Fruit fly (Drosophila melanogaster) ovary, adult (tissue): ENCODE data around the gene CG18641.

Experiments
- CG17801 ChIP-seq: fragments of 200-800 bp; optimal IDR thresholded peaks from 2 replicates; lab custom pipeline; 2019; ENCODE audit warnings: missing biosample characterization, mild to moderate bottlenecking, missing genetic modification characterization, moderate library complexity; ENCODE audit not compliant: partially characterized antibody

Gene CG18641

DNA sequence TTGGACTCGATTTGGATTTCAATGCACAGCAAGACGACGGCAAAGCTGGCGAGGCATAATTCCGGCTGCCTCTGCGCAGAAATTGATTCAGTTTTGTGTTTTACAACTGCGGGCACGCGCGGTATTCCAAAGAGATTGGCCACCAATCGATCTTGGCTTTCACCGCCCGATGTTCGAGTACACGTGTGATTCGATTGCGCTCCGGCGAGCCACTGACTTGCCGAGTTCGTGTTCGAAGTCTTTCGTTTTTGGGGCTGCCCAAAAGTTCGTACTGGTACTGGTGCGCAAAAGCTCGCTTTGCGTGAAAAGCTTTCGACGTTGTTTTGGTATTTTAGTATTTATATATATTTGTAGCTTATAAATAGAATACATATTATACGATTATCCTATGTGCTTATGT, at the start of gene CG18641:
CG18641 (minus strand) TSS at position 214 of the 400 bp plus-strand sequence.
- TF ChIP-seq CG17801 (GFP tag; lab: Kevin White, UChicago) = no peak

DNA sequence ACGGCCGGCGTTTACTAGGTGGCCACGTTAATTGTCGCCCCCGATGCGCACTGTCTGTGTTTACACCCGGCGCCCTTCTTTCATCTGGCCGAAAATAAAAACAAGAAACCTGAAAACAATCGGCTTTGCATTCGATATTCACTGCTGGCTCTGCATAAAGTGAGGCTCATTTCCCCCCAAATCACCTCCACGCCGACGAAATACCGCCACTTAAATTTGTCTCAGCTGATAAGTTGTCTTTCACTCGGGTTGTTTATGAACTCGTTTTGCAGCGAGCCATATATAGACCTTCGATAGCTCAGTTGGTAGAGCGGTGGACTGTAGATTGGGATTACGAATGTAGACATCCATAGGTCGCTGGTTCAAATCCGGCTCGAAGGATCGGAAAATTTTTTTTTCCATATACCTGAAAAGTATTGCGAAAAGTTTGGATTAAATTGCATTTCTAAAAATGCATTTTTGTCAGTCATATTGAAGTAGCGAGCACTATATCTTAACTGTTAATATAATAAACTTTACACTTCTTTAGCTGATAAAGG, 47.3 kb upstream of the CG18641 start:
- no peak for TF ChIP-seq CG17801 (GFP tag; lab: Kevin White, UChicago)

DNA sequence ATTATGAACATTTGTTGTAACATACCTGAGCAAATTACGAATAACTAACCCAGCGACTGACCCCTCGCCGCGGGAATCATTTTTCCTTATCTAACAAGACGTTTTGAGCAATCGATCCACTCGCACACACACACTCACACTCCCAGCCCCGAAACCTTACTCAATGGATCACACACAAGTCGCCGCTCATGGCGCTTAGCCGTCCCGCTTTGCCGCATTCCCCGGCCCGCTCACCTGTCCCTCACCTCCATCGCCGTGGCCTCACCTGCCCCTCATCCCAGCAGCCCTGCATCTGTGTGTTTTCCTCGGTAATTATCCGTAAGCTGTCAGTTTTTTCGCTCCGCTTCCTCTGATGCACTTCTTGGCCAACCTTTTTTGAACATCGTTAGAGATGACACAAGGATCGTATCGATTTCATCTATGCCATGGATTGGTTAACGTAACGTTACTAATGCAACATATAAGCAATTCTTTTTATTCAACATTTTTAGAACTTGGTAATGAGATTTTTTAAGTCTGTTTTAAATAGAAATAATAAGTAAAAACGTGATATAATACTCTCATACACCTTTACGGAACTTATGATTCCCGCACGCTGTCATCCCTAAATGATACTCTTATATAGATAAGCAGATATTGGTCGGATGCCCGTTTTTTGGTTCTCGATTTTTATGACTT, 46.3 kb upstream of the CG18641 start:
- no peak for TF ChIP-seq CG17801 (GFP tag; lab: Kevin White, UChicago)

DNA sequence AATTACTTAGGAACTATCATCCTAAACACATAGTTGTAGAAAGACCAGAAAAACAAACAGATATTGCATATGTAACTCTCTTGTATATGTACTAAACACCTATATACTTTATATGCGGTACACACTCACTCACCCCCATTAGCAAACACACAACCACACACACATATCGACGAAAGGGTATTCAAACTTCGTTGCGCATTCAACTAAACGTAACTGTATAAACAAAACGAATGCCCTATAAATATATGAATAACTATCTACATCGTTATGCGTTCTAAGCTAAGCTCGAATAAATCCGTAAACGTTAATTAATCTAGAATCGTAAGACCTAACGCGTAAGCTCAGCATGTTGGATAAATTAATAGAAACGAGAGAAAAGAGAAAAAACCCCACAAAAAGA, 44.1 kb upstream of the CG18641 start:
- no peak for TF ChIP-seq CG17801 (GFP tag; lab: Kevin White, UChicago)

DNA sequence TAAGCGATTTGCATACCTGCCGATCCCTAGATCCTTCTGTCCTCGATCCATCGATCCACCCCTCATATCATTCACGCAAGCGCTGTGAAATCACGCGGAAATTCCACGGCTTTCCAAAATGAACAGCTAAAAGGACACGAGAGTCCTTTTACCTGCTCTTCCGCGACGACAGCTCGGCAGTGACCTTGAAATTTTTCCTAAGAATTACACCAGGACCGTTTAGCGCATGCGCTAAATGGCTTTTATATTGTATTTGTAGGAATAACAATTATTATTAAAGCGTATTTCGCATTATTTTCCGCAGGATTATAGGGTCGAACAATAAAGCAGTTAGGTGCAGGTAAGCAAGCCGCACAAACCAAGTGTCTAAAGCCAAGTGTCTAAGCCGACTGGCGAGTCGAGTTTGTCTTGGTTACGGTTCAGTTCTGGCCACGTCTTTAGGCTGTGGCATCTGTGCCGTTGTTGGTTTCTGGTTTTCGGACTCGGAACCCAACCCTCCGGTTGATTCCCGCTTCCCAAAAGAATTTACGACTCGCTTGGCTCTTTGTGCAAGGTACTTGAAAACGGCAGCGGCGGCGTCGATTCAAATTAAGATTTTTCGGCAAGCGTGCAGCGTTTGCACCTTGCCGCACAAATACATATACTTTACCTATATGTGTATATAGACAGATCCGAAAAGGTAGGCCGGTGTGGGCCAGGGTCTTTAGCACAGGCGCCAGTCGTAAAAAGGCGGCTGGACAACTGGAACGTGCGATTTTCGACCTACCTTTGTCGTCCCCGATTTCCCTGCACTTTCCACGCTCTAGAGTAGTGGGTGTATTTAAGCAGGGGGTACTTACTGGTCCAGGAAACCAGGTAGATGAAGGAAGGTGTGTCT, 41.6 kb upstream of the CG18641 start:
- no peak for TF ChIP-seq CG17801 (GFP tag; lab: Kevin White, UChicago)

DNA sequence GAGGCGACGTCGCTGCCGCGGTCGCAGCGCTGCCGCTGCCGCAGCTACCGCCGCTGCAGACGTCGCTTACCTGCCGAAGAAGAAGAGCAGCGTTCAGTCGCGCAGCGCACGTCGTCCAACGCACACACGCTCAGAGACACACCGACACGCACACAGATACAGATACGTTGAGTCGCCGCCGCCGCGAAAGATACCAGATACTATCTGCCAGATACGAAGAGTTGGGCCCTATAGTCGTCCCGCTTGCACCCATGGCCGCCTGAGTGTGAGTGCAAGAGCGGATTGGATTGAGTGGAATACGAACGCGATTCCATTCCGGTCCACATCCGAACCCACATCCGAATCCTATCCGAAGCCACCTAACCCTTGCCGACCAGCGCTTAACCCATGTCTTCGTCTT, 39.5 kb upstream of the CG18641 start:
- TF ChIP-seq CG17801 (GFP tag; lab: Kevin White, UChicago) = no peak

DNA sequence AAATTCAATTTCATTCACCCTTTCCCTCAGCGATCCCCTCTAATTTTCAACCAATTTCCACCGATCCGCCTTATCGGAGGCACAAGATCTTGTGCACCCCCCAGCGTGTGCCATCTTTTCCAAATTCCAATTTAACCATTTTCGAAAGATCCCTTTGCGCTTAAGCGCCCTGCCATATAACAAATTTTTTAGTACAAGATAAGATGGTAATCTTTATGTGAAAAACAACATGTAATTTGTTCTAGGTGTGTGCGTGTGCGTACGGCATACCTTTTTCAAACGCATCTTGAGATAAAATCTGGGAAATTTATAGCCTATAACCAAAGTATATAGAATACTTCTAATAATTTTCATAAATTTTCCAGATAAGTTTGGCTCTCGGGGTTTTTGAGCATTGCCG, 38.7 kb upstream of the CG18641 start:
- no peak for TF ChIP-seq CG17801 (GFP tag; lab: Kevin White, UChicago)

DNA sequence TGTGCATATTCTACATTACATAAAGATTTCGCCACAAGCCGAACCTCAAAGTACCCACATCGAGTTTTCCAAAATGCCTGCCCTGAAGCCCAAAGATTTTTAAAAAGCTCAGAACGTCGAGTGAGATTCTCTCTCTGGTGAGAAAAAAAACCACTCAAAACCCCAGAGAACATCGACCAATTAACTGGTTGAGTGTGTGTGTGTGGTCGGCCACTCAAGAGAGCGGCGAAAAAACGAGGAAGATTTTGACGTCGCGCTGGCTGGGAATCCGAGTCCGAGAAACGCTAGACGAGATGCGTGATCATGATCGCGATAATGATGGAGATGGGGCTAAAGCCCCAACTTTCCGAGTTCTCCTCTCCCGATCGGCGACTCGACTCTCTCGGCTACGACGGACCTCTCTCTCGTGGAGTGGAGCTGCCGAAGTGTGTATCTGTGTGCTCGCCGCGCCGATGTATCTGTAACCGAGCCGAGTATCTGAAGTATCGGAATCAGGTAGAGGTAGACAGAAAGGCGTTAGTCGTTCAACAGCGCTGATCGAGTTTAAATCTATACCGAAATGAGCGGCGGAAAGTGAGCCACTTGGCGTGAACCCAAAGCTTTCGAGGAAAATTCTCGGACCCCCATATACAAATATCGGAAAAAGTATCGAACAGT, 35.7 kb upstream of the CG18641 start:
- TF ChIP-seq CG17801 (GFP tag; lab: Kevin White, UChicago) = no peak

DNA sequence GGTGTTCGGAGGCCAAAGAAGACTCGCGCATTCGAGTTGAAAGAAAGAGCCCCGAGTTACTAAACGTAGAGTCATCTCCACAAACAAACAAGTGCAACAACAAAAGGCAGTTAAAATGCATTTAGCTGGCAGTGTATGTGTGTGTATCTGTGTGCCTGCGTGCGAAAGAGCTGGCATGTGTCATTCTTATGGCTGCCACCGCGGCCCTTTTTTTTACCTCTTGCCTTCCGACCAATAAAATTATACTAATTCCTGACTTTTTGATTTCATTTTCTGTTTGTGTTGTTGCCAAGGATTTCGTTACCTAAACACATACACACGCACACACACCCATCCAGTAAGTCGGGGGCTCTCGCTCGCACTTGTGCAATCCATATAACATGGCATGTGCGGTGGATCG, 34.5 kb upstream of the CG18641 start:
- no peak for TF ChIP-seq CG17801 (GFP tag; lab: Kevin White, UChicago)

DNA sequence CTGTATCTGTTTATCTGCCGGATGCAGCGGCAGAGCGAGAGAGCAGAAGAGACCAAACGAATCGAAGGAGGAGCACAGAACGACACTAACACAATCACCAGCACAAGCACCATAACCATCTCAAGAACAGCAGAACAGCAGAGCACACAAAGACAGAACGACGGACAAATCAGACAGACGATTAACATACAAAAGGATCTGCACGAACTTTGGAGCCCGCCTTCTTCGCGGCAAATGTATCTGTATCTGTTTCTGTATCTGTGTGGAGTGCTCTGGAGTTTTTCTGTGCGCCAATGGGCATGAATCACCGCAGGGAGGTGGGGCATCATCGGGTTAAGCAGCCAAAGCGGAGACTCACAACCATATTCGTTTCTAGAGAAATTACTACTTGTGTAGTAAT, 33.4 kb upstream of the CG18641 start:
- no peak for TF ChIP-seq CG17801 (GFP tag; lab: Kevin White, UChicago)

DNA sequence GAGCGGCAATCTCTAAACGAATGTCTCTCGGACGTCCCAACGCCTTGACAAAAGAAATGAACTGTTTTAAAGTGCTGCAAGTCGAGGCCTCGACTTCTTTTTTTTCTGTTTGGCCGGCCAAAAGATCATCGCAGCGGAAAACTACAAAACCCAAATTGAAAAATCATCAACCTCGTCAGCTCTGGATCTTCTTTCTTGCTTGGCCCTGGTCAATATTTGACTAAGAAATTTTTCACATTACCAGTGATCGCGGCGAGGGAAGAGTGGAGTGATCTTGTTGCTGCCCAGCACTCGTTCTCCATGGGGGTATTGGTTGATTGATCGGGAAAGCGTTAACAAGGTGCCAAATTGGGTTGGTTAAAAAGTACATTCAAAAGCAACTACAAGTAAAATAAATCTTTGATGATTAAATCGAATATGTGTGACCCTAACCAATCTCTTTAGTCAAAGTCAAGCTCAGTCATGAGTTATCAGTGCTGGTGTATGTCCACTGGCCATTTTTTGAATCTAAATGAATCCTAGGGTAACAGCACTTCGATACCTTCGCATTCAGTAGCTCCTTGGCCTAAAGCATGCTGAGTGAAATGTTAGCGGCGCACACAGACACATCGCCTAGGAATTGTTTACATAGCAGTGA, 23.6 kb upstream of the CG18641 start:
- TF ChIP-seq CG17801 (GFP tag; lab: Kevin White, UChicago) = no peak

DNA sequence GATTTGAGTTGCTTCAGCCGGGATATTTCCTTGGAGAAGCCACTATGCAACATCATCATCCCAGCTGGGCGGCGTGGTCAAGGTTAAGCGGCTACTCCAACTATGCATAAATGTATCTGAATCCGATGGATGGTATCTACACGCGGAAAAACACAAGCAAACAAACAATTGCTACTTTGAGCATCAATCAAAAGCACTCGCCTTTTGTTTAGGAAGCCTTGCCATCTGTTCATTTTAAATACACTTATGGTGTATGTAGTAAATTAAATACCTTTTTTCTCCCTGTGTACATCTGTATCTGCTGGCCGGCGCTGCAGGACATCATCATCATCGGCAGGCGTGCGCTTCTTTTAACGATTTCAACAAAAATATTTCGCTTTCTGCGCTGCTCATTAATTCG, 21.1 kb upstream of the CG18641 start:
- TF ChIP-seq CG17801 (GFP tag; lab: Kevin White, UChicago) = no peak

DNA sequence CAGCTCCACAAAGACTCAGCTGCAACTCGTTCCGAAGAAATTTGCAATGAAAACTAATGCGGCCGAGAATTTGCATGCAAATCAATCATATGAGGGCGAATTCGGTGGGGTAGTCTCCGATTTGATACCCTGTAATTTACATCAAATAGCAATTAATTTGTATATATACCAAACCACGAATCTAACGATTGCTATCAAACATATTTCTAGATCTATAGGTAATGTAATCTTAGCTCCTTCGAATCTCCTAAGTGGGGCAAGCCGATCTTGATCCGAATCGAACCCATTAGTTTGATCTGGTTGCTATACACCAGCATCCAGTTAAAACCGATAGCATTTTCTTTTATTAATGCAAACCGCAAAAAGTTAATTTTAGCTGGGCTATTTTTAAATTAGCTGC, 19.1 kb upstream of the CG18641 start:
- TF ChIP-seq CG17801 (GFP tag; lab: Kevin White, UChicago) = no peak

DNA sequence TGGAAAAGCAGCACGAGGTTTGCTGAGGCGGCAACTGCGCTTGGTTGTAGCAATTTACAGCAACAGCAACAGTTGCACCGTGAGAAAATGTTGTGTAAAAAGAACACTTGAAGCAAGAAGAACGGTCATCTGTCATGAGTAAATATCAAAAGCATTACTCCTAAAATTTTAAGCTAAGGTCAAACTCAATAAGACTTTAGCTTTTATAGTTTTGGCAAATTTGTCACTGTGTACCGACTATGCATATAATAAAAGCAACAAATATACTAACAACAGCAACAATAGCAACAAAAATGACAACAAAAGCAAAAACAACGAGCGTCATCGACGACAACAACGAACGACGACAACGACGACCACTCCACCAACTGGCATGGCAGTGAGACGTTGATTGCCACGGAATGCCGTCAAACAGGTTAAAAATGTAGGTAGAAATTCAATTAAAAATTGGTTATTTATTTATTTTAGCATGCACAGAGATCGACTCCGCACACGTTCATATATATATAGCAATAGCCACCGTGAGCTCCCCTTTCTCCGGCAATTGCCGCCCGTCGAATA, 18.5 kb upstream of the CG18641 start:
- TF ChIP-seq CG17801 (GFP tag; lab: Kevin White, UChicago) = no peak
